Worm (Caenorhabditis elegans) whole organism, L4 larva: ENCODE data around the gene C04C3.7.
"Not testable (repeated sequence)": the region's sequence is repeated elsewhere in the genome, so short reads cannot be mapped to it uniquely, and the experiment has no call there.

Source experiments
- attf-4 ChIP-seq: sonication (generic microtip); optimal IDR thresholded peaks from 3 replicates; lab custom pipeline; 2017; ENCODE audit warnings: missing biosample characterization, missing genetic modification characterization
- dpl-1 ChIP-seq: fragments of 150-350 bp; optimal IDR thresholded peaks from 2 replicates; lab custom pipeline; 2014; ENCODE audit warnings: missing biosample characterization, missing genetic modification reagents, missing genetic modification characterization

ce11 chrIV:3389999-3390398 lies 43.3 kb downstream of the C04C3.7 start, which contains the start of gene B0546.5:
- not testable (repeated sequence) for TF ChIP-seq attf-4, dpl-1
